Worm (Caenorhabditis elegans): Measurements from ENCODE around the gene gld-3.
A peak's percentile ranks its signal among the peaks of the same experiment; 100 is the strongest.

DNA sequence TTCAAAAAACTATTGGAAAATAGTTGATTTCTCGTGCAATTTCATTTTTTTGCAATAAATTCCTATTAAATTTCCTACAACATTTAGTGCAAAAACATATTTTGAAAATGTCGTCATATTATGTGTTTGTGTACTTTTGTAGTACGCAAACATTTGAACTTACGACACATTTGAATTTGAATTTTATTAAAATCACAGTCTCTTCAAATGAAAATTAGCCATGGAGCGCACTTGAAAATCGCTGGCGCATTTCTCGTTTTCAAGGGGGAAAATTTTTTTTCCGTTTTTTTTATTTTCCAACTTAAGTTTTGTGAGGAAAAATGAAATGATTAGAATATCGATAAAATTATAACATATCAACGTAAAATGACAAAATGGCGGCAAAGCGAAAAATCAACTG is 15.1 kb downstream of the gld-3 start:
- TF ChIP-seq him-1 (tag; optimal IDR thresholded peaks at IDR 0.05) (no peak), dao-5 (tag; optimal IDR thresholded peaks at IDR 0.05) (no peak), W03F9.2 (tag; optimal IDR thresholded peaks at IDR 0.05) (peak; percentile 56)

All from whole organism, L4/young adult.